Worm (Caenorhabditis elegans) whole organism, L3 larva: ENCODE results near the gene clec-161.

Source experiments
- ceh-82 ChIP-seq: fragments of 150-350 bp; optimal IDR thresholded peaks from 2 replicates; lab custom pipeline; 2014; ENCODE audit warnings: missing biosample characterization, missing genetic modification characterization
- egl-5 ChIP-seq: fragments of 150-350 bp; optimal IDR thresholded peaks from 2 replicates; lab custom pipeline; 2017; ENCODE audit warnings: missing biosample characterization, missing genetic modification reagents, missing genetic modification characterization, inconsistent platforms
- elt-1 ChIP-seq: fragments of 150-350 bp; optimal IDR thresholded peaks from 2 replicates; lab custom pipeline; 2014; ENCODE audit warnings: missing biosample characterization, missing genetic modification characterization
- elt-2 ChIP-seq: sonication (generic microtip); optimal IDR thresholded peaks from 2 replicates; lab custom pipeline; 2016; ENCODE audit warnings: missing genetic modification reagents, mild to moderate bottlenecking, missing genetic modification characterization, missing compliant biosample characterization
- fkh-10 ChIP-seq: sonication (generic microtip); optimal IDR thresholded peaks from 2 replicates; lab custom pipeline; 2017; ENCODE audit warnings: missing biosample characterization, missing genetic modification reagents, missing genetic modification characterization
- fos-1 ChIP-seq: fragments of 150-350 bp; optimal IDR thresholded peaks from 2 replicates; lab custom pipeline; 2014; ENCODE audit warnings: missing biosample characterization, missing genetic modification characterization
- lin-39 ChIP-seq: fragments of 150-350 bp; optimal IDR thresholded peaks from 2 replicates; lab custom pipeline; 2018; ENCODE audit warnings: missing biosample characterization, missing genetic modification reagents, missing genetic modification characterization
- mdl-1 ChIP-seq: fragments of 150-350 bp; optimal IDR thresholded peaks from 2 replicates; lab custom pipeline; 2014; ENCODE audit warnings: missing biosample characterization, missing genetic modification characterization
- nfya-1 ChIP-seq: sonication (generic microtip); optimal IDR thresholded peaks from 2 replicates; lab custom pipeline; 2017; ENCODE audit warnings: missing genetic modification characterization, mild to moderate bottlenecking, missing compliant biosample characterization, antibody characterized with exemption, moderate library complexity; ENCODE audit not compliant: insufficient read depth
- nhr-76 ChIP-seq: fragments of 150-350 bp; sonication (generic microtip); optimal IDR thresholded peaks from 5 replicates; lab custom pipeline; 2014; ENCODE audit warnings: missing biosample characterization, missing genetic modification characterization
- tbx-2 ChIP-seq: sonication (generic microtip); optimal IDR thresholded peaks from 2 replicates; lab custom pipeline; 2016; ENCODE audit warnings: mild to moderate bottlenecking, missing genetic modification characterization, missing compliant biosample characterization
- unc-62 ChIP-seq: fragments of 150-350 bp; sonication (generic microtip); optimal IDR thresholded peaks from 4 replicates; lab custom pipeline; 2014; ENCODE audit warnings: missing biosample characterization, missing genetic modification reagents, missing genetic modification characterization
- ztf-4 ChIP-seq: fragments of 150-350 bp; optimal IDR thresholded peaks from 2 replicates; lab custom pipeline; 2014; ENCODE audit warnings: missing biosample characterization, missing genetic modification characterization

DNA sequence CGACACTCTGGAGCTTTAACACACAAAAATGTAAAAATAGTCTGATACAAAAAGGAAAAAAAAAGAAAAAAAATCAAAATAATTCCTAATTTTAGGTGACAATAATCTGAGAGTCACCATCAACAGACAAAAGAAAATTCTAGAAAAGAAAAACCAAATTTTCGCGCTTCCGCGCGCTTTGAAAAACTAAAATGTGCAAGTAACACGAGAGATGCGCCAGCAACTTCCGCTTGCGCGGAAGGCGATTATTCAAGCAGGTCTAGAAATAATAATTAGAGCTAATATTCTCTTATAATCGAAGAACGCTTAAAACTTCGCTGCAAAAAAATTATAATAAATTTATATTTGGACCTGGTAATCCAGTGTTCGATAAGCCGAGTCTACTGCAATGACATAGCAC lies 8.4 kb upstream of the clec-161 start:
- TF ChIP-seq mdl-1 (tag; lab: Kevin White, UChicago) (no peak), fos-1 (tag; lab: Kevin White, UChicago) (no peak), ceh-82 (no peak), lin-39 (tag; lab: Kevin White, UChicago) (no peak), ztf-4 (tag; lab: Kevin White, UChicago) (no peak), egl-5 (tag; lab: Kevin White, UChicago) (no peak), elt-1 (tag; lab: Kevin White, UChicago) (no peak), nfya-1 (tag; lab: Kevin White, UChicago) (no peak), unc-62 (GFP tag; lab: Kevin White, UChicago) (no peak), fkh-10 (GFP tag; lab: Kevin White, UChicago) (no peak), elt-2 (no peak), tbx-2 (no peak), nhr-76 (tag; lab: Kevin White, UChicago) (no peak)
